Fruit fly (Drosophila melanogaster): Measurements from ENCODE around the gene CG11837.

The CG11837 gene

DNA sequence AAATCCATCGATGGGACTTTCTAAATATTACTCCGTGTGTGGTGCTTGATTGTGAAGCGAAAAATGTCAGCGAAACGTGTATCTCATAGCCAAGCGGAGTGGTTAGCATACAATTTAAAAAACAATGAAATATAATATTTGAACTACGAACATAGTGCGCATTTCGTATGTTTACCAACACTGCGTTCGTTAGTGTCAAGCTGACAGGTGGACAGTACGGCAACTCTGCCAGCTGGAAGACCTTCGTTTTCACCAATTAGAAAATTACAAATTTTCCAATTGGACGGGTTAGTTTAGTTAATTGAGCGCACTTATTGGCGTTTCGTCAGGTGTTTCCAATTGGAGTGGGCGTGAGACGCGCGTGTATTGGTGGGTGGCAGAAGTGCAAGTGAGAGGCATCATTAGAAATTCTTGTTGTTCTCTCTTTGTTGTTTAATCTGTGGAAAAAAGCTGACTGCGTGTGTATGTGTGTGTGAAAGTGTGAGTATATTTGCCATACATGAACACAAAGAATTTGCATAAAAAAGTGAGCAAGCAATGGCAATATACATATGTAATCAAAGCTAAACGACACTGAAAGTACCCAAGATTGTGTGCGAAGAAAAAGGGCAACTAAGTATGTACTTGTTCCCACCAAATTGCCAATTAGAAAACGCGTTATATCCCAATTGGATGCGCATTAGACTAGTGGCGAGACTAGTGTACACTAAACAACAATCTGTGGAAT, 9.4 kb upstream of the CG11837 start (continued):
- TF ChIP-seq CG4707 (GFP tag; optimal IDR thresholded peaks at IDR 0.05) = no peak
- no peak for TF ChIP-seq bsh (GFP tag; optimal IDR thresholded peaks at IDR 0.05)
- no peak for TF ChIP-seq CG11696 (GFP tag; IDR thresholded peaks at IDR 0.05)
- TF ChIP-seq CG18764 (GFP tag; optimal IDR thresholded peaks at IDR 0.05) = no peak
- 0 out of 2 replicates have a peak, but pooled peaks have one; percentile 25 for TF ChIP-seq E2f1 (GFP tag; IDR thresholded peaks at IDR 0.05)
- TF ChIP-seq kay (GFP tag; optimal IDR thresholded peaks at IDR 0.05) = no peak
- 0 out of 2 replicates have a peak, but pooled peaks have one; percentile 28 for TF ChIP-seq HLH3B (GFP tag; IDR thresholded peaks at IDR 0.05)
- TF ChIP-seq vfl (GFP tag; optimal IDR thresholded peaks at IDR 0.05) = peak; percentile 43
- no peak for TF ChIP-seq CG3407 (GFP tag; optimal IDR thresholded peaks at IDR 0.05)
- no peak for TF ChIP-seq CG11398 (GFP tag; optimal IDR thresholded peaks at IDR 0.05)
- no peak for TF ChIP-seq knrl (GFP tag; IDR thresholded peaks at IDR 0.05; ENCODE audit: partially characterized antibody)
- no peak for TF ChIP-seq Hr51 (GFP tag; optimal IDR thresholded peaks at IDR 0.05)
- TF ChIP-seq crol (GFP tag; IDR thresholded peaks at IDR 0.05) = no peak
- no peak for TF ChIP-seq odd (GFP tag; optimal IDR thresholded peaks at IDR 0.05)
- 0 out of 3 replicates have a peak, but pooled peaks have one; percentile 31 for TF ChIP-seq Opbp (GFP tag; IDR thresholded peaks at IDR 0.05; ENCODE audit: partially characterized antibody)
- no peak for TF ChIP-seq CG11560 (tag; IDR thresholded peaks at IDR 0.05)
- no peak for TF ChIP-seq Hmr (GFP tag; optimal IDR thresholded peaks at IDR 0.05)
- peak; percentile 13; the same call in 1 of the 2 replicates for TF ChIP-seq unc-4 (GFP tag; IDR thresholded peaks at IDR 0.05; ENCODE audit: partially characterized antibody)
- TF ChIP-seq peb (GFP tag; IDR thresholded peaks at IDR 0.05) = no peak
- no peak for TF ChIP-seq Jarid2 (GFP tag; optimal IDR thresholded peaks at IDR 0.05)
- no peak for TF ChIP-seq bab2 (GFP tag; optimal IDR thresholded peaks at IDR 0.05)
- TF ChIP-seq CG9817 (tag; optimal IDR thresholded peaks at IDR 0.05) = peak; percentile 36
- no peak for TF ChIP-seq pb (GFP tag; optimal IDR thresholded peaks at IDR 0.05)
- TF ChIP-seq cg (GFP tag; optimal IDR thresholded peaks at IDR 0.05) = peak; percentile 68
- no peak for TF ChIP-seq CG14710 (tag; optimal IDR thresholded peaks at IDR 0.05)
- no peak for TF ChIP-seq CG4328 (GFP tag; optimal IDR thresholded peaks at IDR 0.05)
- peak; percentile 61 for TF ChIP-seq Dip3 (GFP tag; optimal IDR thresholded peaks at IDR 0.05)
- TF ChIP-seq bowl (GFP tag; IDR thresholded peaks at IDR 0.05) = no peak
- TF ChIP-seq CG34376 (GFP tag; optimal IDR thresholded peaks at IDR 0.05) = no peak
- no peak for TF ChIP-seq CTCF (GFP tag; optimal IDR thresholded peaks at IDR 0.05)
- TF ChIP-seq CG11695 (GFP tag; IDR thresholded peaks at IDR 0.05) = no peak
- TF ChIP-seq mam (GFP tag; optimal IDR thresholded peaks at IDR 0.05) = peak; percentile 58
- peak; percentile 21 for TF ChIP-seq sug (tag; optimal IDR thresholded peaks at IDR 0.05)
- TF ChIP-seq sqz (GFP tag; optimal IDR thresholded peaks at IDR 0.05) = no peak
- TF ChIP-seq gce (GFP tag; IDR thresholded peaks at IDR 0.05) = no peak
- no peak for TF ChIP-seq Gug (GFP tag; IDR thresholded peaks at IDR 0.05)
- no peak for TF ChIP-seq CG14965 (GFP tag; optimal IDR thresholded peaks at IDR 0.05; ENCODE audit: borderline replicate concordance)
- TF ChIP-seq CG8944 (GFP tag; optimal IDR thresholded peaks at IDR 0.05) = no peak
- TF ChIP-seq pho (GFP tag; optimal IDR thresholded peaks at IDR 0.05) = peak; percentile 44
- peak; percentile 33 for TF ChIP-seq CG3163 (GFP tag; optimal IDR thresholded peaks at IDR 0.05)
- TF ChIP-seq nom (GFP tag; optimal IDR thresholded peaks at IDR 0.05) = no peak
- TF ChIP-seq CG12219 (GFP tag; optimal IDR thresholded peaks at IDR 0.05) = no peak
- TF ChIP-seq psq (GFP tag; optimal IDR thresholded peaks at IDR 0.05) = no peak
- TF ChIP-seq CG17186 (GFP tag; optimal IDR thresholded peaks at IDR 0.05) = peak; percentile 51
- TF ChIP-seq seq (GFP tag; IDR thresholded peaks at IDR 0.05) = no peak
- TF ChIP-seq CG9215 (GFP tag; IDR thresholded peaks at IDR 0.05) = peak; percentile 26; the same call in 1 of the 2 replicates
- peak; percentile 10 for TF ChIP-seq Myb (GFP tag; optimal IDR thresholded peaks at IDR 0.05)
- no peak for TF ChIP-seq unpg (GFP tag; optimal IDR thresholded peaks at IDR 0.05)
- TF ChIP-seq jing (GFP tag; optimal IDR thresholded peaks at IDR 0.05) = no peak
- TF ChIP-seq CG9437 (GFP tag; optimal IDR thresholded peaks at IDR 0.05) = peak; percentile 27

All from whole organism, embryonic.